Fruit fly (Drosophila melanogaster): ENCODE results near the gene CG44532.

The CG44532 gene

DNA sequence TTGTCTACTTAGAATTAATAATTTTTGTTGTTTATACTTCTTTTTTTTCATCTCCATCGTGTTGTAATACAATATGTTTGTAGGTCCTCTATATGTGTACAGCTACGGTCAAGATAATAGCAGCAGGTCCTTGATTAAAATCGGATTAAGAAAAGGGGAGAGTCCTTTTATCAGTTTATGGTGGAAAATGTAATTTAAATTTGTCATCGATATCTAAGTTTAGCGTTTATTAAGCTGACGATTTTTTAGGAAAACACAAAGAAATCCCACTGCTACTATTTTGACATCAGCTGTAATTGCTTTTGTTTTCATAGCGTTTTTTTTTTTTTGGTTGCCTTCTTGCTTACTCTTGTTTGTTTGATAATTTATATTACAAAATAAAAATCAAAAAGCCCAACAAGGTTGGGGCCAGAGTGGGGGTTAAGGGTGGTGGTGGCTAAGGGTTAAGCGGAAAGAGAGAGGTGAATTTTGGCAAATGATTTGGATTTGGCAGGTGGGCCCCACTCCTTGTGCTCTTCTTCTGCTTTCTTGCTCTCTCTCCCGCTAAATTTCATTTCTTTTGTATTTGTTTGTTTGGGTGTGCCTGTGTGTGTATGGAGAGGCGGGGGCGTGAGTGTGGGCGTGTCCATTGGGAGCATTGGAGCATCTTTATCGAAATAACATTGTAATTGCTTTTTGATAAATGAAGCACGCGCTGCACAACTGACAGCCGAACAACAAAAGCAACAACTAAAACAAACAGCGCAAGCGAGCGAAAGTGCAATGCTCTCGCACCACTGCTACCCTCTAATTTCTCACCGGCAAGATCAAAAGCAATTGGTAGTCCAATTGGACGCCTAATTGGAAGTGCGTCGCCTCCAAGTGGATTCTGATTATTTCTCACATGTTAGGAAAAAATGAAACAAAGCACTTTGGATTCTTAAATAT, 40.8 kb upstream of the CG44532 start:
- TF ChIP-seq CG3726 (GFP tag; IDR thresholded peaks at IDR 0.05) (no peak), CG30020 (tag; optimal IDR thresholded peaks at IDR 0.05) (no peak), nerfin-2 (GFP tag; IDR thresholded peaks at IDR 0.05; ENCODE audit: partially characterized antibody) (no peak), salm (tag; optimal IDR thresholded peaks at IDR 0.05) (no peak), Max (GFP tag; optimal IDR thresholded peaks at IDR 0.05) (no peak), Dip2 (GFP tag; IDR thresholded peaks at IDR 0.05) (no peak), gcm2 (GFP tag; optimal IDR thresholded peaks at IDR 0.05) (no peak), CG4730 (GFP tag; IDR thresholded peaks at IDR 0.05) (no peak; the same call in 1 of the 2 replicates), CG17829 (tag; optimal IDR thresholded peaks at IDR 0.05) (peak; percentile 40), CG9876 (GFP tag; optimal IDR thresholded peaks at IDR 0.05) (no peak), CG15601 (tag; optimal IDR thresholded peaks at IDR 0.05) (no peak), her (GFP tag; optimal IDR thresholded peaks at IDR 0.05) (no peak), Hr3 (GFP tag; optimal IDR thresholded peaks at IDR 0.05) (peak; percentile 8), Chrac-16 (GFP tag; optimal IDR thresholded peaks at IDR 0.05) (no peak), tin (GFP tag; optimal IDR thresholded peaks at IDR 0.05) (peak; percentile 24), CG8290 (GFP tag; optimal IDR thresholded peaks at IDR 0.05) (no peak), CG8290 (tag; optimal IDR thresholded peaks at IDR 0.05) (no peak), CG18262 (tag; optimal IDR thresholded peaks at IDR 0.05) (peak; percentile 62), CG10267 (tag; optimal IDR thresholded peaks at IDR 0.05) (peak; percentile 50), CG7271 (tag; optimal IDR thresholded peaks at IDR 0.05) (no peak), Xrp1 (GFP tag; IDR thresholded peaks at IDR 0.05) (peak; percentile 48; the same call in 1 of the 2 replicates), tx (GFP tag; optimal IDR thresholded peaks at IDR 0.05) (no peak), cas (GFP tag; IDR thresholded peaks at IDR 0.05) (no peak), ro (GFP tag; IDR thresholded peaks at IDR 0.05) (no peak), HLH54F (GFP tag; optimal IDR thresholded peaks at IDR 0.05) (no peak), CG10366 (GFP tag; IDR thresholded peaks at IDR 0.05) (peak; percentile 24; the same call in 1 of the 2 replicates), nerfin-1 (tag; optimal IDR thresholded peaks at IDR 0.05) (peak; percentile 6), CG3838 (GFP tag; optimal IDR thresholded peaks at IDR 0.05) (no peak), gsb-n (tag; optimal IDR thresholded peaks at IDR 0.05) (no peak), shn (GFP tag; optimal IDR thresholded peaks at IDR 0.05) (no peak), zf30C (GFP tag; optimal IDR thresholded peaks at IDR 0.05) (no peak), CG4854 (GFP tag; optimal IDR thresholded peaks at IDR 0.05) (peak; percentile 12), lab (GFP tag; optimal IDR thresholded peaks at IDR 0.05) (peak; percentile 60), CG11398 (GFP tag; optimal IDR thresholded peaks at IDR 0.05) (no peak), CG33557 (GFP tag; optimal IDR thresholded peaks at IDR 0.05) (no peak), CG12942 (GFP tag; optimal IDR thresholded peaks at IDR 0.05) (no peak), nau (GFP tag; optimal IDR thresholded peaks at IDR 0.05) (peak; percentile 59), emc (GFP tag; optimal IDR thresholded peaks at IDR 0.05) (no peak), CG31441 (GFP tag; IDR thresholded peaks at IDR 0.05) (peak; percentile 45; the same call in 1 of the 2 replicates), sr (GFP tag; IDR thresholded peaks at IDR 0.05) (peak; percentile 72; the same call in 2 of the 3 replicates), odd (GFP tag; optimal IDR thresholded peaks at IDR 0.05) (no peak), Elba2 (GFP tag; optimal IDR thresholded peaks at IDR 0.05) (no peak), Sox100B (GFP tag; optimal IDR thresholded peaks at IDR 0.05) (peak; percentile 26), mirr (GFP tag; optimal IDR thresholded peaks at IDR 0.05) (no peak), CG1647 (GFP tag; optimal IDR thresholded peaks at IDR 0.05) (peak; percentile 19), dpn (GFP tag; optimal IDR thresholded peaks at IDR 0.05) (peak; percentile 24 to 32), Mad (GFP tag; optimal IDR thresholded peaks at IDR 0.05) (peak; percentile 12), vfl (GFP tag; optimal IDR thresholded peaks at IDR 0.05) (peak; percentile 7), CG8388 (GFP tag; optimal IDR thresholded peaks at IDR 0.05) (peak; percentile 23), Vsx1 (GFP tag; optimal IDR thresholded peaks at IDR 0.05) (no peak)
